Worm (Caenorhabditis elegans) whole organism, L1 larva: Measurements from ENCODE around the gene ttll-15.

Experiments used
- F16B12.6 ChIP-seq: fragments of 150-350 bp; optimal IDR thresholded peaks from 2 replicates; lab custom pipeline; 2014; ENCODE audit warnings: missing biosample characterization, missing genetic modification characterization
- ama-1 ChIP-seq: fragments of 150-350 bp; optimal IDR thresholded peaks from 2 replicates; lab custom pipeline; 2014
- ceh-82 ChIP-seq, 3 experiments: fragments of 150-350 bp in 1 of 3; sonication (generic microtip) in 2 of 3; optimal IDR thresholded peaks; 2 replicates each; lab custom pipeline; 2014 to 2017; ENCODE audit warnings: missing biosample characterization in 3 of 3, missing genetic modification characterization in 3 of 3
- mab-9 ChIP-seq: fragments of 200-800 bp; sonication (Bioruptor generic); IDR thresholded peaks from 2 replicates; pipeline ENCODE4 v1.3.6; 2022; ENCODE audit warnings: missing genetic modification reagents, missing genetic modification characterization, missing compliant biosample characterization
- nhr-11 ChIP-seq: fragments of 150-350 bp; optimal IDR thresholded peaks from 2 replicates; lab custom pipeline; 2014; ENCODE audit warnings: missing biosample characterization, missing genetic modification characterization
- nhr-237 ChIP-seq: fragments of 150-350 bp; optimal IDR thresholded peaks from 2 replicates; lab custom pipeline; 2014; ENCODE audit warnings: missing biosample characterization, missing genetic modification characterization
- sox-4 ChIP-seq: sonication (generic microtip); optimal IDR thresholded peaks from 2 replicates; lab custom pipeline; 2016; ENCODE audit warnings: missing genetic modification characterization, missing compliant biosample characterization
- sptf-1 ChIP-seq: fragments of 150-350 bp; optimal IDR thresholded peaks from 2 replicates; lab custom pipeline; 2014; ENCODE audit warnings: missing biosample characterization, missing genetic modification characterization
- unc-62 ChIP-seq: fragments of 150-350 bp; optimal IDR thresholded peaks from 2 replicates; lab custom pipeline; 2014; ENCODE audit warnings: missing biosample characterization, missing genetic modification reagents, missing genetic modification characterization

ce11 chrV:10360186-10360585 is 1.8 kb downstream of the ttll-15 start:
- TF ChIP-seq F16B12.6 (tag; lab: Kevin White, UChicago), result no peak
- no peak for TF ChIP-seq nhr-11 (tag; lab: Kevin White, UChicago)
- no peak for TF ChIP-seq ama-1 (lab: Kevin White, UChicago)
- TF ChIP-seq sptf-1, result no peak
- TF ChIP-seq nhr-237 (tag; lab: Kevin White, UChicago), result no peak
- TF ChIP-seq mab-9 (GFP tag; lab: Robert Waterston, UW), result no peak
- no peak for TF ChIP-seq ceh-82 (tag; optimal IDR thresholded peaks at IDR 0.05; lab: Kevin White, UChicago)
- no peak for TF ChIP-seq unc-62 (GFP tag; lab: Kevin White, UChicago)
- no peak for TF ChIP-seq sox-4 (tag; lab: Kevin White, UChicago)
